Worm (Caenorhabditis elegans): Measurements from ENCODE around the gene pph-1.

Gene pph-1

ce11 chrV:10679990-10680602 lies 22.3 kb upstream of the pph-1 start:
- TF ChIP-seq dao-5 (tag; optimal IDR thresholded peaks at IDR 0.05) (no peak), W03F9.2 (tag; optimal IDR thresholded peaks at IDR 0.05) (no peak), him-1 (tag; optimal IDR thresholded peaks at IDR 0.05) (no peak)

- no peak for TF ChIP-seq dao-5 (tag; optimal IDR thresholded peaks at IDR 0.05)
- TF ChIP-seq him-1 (tag; optimal IDR thresholded peaks at IDR 0.05), result no peak
- TF ChIP-seq W03F9.2 (tag; optimal IDR thresholded peaks at IDR 0.05), result no peak
Observed at ce11 chrV:10681117-10681959, 21.0 kb upstream of the pph-1 start.

ce11 chrV:10682122-10682521 lies 20.2 kb upstream of the pph-1 start, which contains the start of gene gsp-1:
gsp-1 (plus strand) TSS chrV:10682422.
- no peak for TF ChIP-seq W03F9.2 (tag; optimal IDR thresholded peaks at IDR 0.05)
- no peak for TF ChIP-seq dao-5 (tag; optimal IDR thresholded peaks at IDR 0.05)
- TF ChIP-seq him-1 (tag; optimal IDR thresholded peaks at IDR 0.05), result no peak

ce11 chrV:10683458-10683857 lies 18.9 kb upstream of the pph-1 start:
- TF ChIP-seq dao-5 (tag; optimal IDR thresholded peaks at IDR 0.05) (no peak), him-1 (tag; optimal IDR thresholded peaks at IDR 0.05) (no peak), W03F9.2 (tag; optimal IDR thresholded peaks at IDR 0.05) (no peak)

- TF ChIP-seq him-1 (tag; optimal IDR thresholded peaks at IDR 0.05), result no peak
- TF ChIP-seq dao-5 (tag; optimal IDR thresholded peaks at IDR 0.05), result no peak
- no peak for TF ChIP-seq W03F9.2 (tag; optimal IDR thresholded peaks at IDR 0.05)
Observed at ce11 chrV:10684748-10685147, 17.6 kb upstream of the pph-1 start.

- no peak for TF ChIP-seq dao-5 (tag; optimal IDR thresholded peaks at IDR 0.05)
- no peak for TF ChIP-seq him-1 (tag; optimal IDR thresholded peaks at IDR 0.05)
- TF ChIP-seq W03F9.2 (tag; optimal IDR thresholded peaks at IDR 0.05), result no peak
Observed at ce11 chrV:10687601-10688000, 14.7 kb upstream of the pph-1 start, which contains the start of gene F29F11.20. F29F11.20 (plus strand) TSS chrV:10687901.

- TF ChIP-seq W03F9.2 (tag; optimal IDR thresholded peaks at IDR 0.05), result no peak
- no peak for TF ChIP-seq him-1 (tag; optimal IDR thresholded peaks at IDR 0.05)
- no peak for TF ChIP-seq dao-5 (tag; optimal IDR thresholded peaks at IDR 0.05)
Observed at ce11 chrV:10691313-10691712, 11.0 kb upstream of the pph-1 start.

- TF ChIP-seq W03F9.2 (tag; optimal IDR thresholded peaks at IDR 0.05) (peak; percentile 18), him-1 (tag; optimal IDR thresholded peaks at IDR 0.05) (no peak), dao-5 (tag; optimal IDR thresholded peaks at IDR 0.05) (no peak)
Observed at ce11 chrV:10693749-10694148, 8.6 kb upstream of the pph-1 start.

- TF ChIP-seq dao-5 (tag; optimal IDR thresholded peaks at IDR 0.05), result no peak
- TF ChIP-seq him-1 (tag; optimal IDR thresholded peaks at IDR 0.05), result no peak
- no peak for TF ChIP-seq W03F9.2 (tag; optimal IDR thresholded peaks at IDR 0.05)
Observed at ce11 chrV:10695181-10695580, 7.2 kb upstream of the pph-1 start, which contains the start of gene C05A2.4. C05A2.4 (plus strand) TSS chrV:10695481.

- no peak for TF ChIP-seq him-1 (tag; optimal IDR thresholded peaks at IDR 0.05)
- no peak for TF ChIP-seq dao-5 (tag; optimal IDR thresholded peaks at IDR 0.05)
Observed at ce11 chrV:10699122-10699521, 3.2 kb upstream of the pph-1 start.

ce11 chrV:10702910-10703309 lies 561 bp downstream of the pph-1 start:
- TF ChIP-seq dao-5 (tag; optimal IDR thresholded peaks at IDR 0.05), result no peak
- TF ChIP-seq W03F9.2 (tag; optimal IDR thresholded peaks at IDR 0.05), result no peak
- no peak for TF ChIP-seq him-1 (tag; optimal IDR thresholded peaks at IDR 0.05)

- TF ChIP-seq him-1 (tag; optimal IDR thresholded peaks at IDR 0.05) (no peak), W03F9.2 (tag; optimal IDR thresholded peaks at IDR 0.05) (no peak), dao-5 (tag; optimal IDR thresholded peaks at IDR 0.05) (no peak)
Observed at ce11 chrV:10708346-10708745, 6.0 kb downstream of the pph-1 start.

ce11 chrV:10709385-10709784 lies 7.0 kb downstream of the pph-1 start:
- TF ChIP-seq dao-5 (tag; optimal IDR thresholded peaks at IDR 0.05) (no peak), W03F9.2 (tag; optimal IDR thresholded peaks at IDR 0.05) (no peak), him-1 (tag; optimal IDR thresholded peaks at IDR 0.05) (no peak)

ce11 chrV:10711004-10711403 lies 8.7 kb downstream of the pph-1 start:
- TF ChIP-seq W03F9.2 (tag; optimal IDR thresholded peaks at IDR 0.05) (no peak), dao-5 (tag; optimal IDR thresholded peaks at IDR 0.05) (no peak), him-1 (tag; optimal IDR thresholded peaks at IDR 0.05) (no peak)
